Fruit fly (Drosophila melanogaster) whole organism, embryonic: Measurements from ENCODE around the gene CG31875.
A peak's percentile ranks its signal among the peaks of the same experiment; 100 is the strongest.

Experiments
- BtbVII ChIP-seq: fragments of 200-800 bp; sonication (Bioruptor generic); optimal IDR thresholded peaks from 3 replicates; lab custom pipeline; 2017; ENCODE audit warnings: missing biosample characterization, mild to moderate bottlenecking, missing genetic modification characterization
- CG10462 ChIP-seq: fragments of 200-800 bp; sonication (Bioruptor generic); optimal IDR thresholded peaks from 2 replicates; lab custom pipeline; 2016; ENCODE audit warnings: missing biosample characterization, missing genetic modification characterization
- CG11093 ChIP-seq: fragments of 200-800 bp; sonication (Bioruptor generic); IDR thresholded peaks from 3 replicates; pipeline ENCODE4 v1.3.6; 2022; ENCODE audit warnings: missing biosample characterization, missing genetic modification characterization
- CG12071 ChIP-seq: fragments of 200-800 bp; sonication (Bioruptor generic); optimal IDR thresholded peaks from 3 replicates; lab custom pipeline; 2018; ENCODE audit warnings: missing biosample characterization, mild to moderate bottlenecking, missing genetic modification characterization
- CG12391 ChIP-seq: fragments of 200-800 bp; sonication (Bioruptor generic); optimal IDR thresholded peaks from 3 replicates; lab custom pipeline; 2018; ENCODE audit warnings: missing biosample characterization, mild to moderate bottlenecking, missing genetic modification characterization, moderate library complexity
- CG12744 ChIP-seq: fragments of 200-800 bp; sonication (Bioruptor generic); optimal IDR thresholded peaks from 2 replicates; lab custom pipeline; 2016; ENCODE audit warnings: missing biosample characterization, missing genetic modification characterization
- CG13123 ChIP-seq: fragments of 200-800 bp; sonication (Bioruptor generic); optimal IDR thresholded peaks from 2 replicates; lab custom pipeline; 2016; ENCODE audit warnings: missing biosample characterization, missing genetic modification characterization
- CG14050 ChIP-seq: fragments of 200-800 bp; sonication (Bioruptor generic); IDR thresholded peaks from 3 replicates; pipeline ENCODE4 v1.3.6; 2022; ENCODE audit warnings: missing biosample characterization, missing genetic modification characterization
- CG15073 ChIP-seq: fragments of 200-800 bp; sonication (Bioruptor generic); optimal IDR thresholded peaks from 2 replicates; lab custom pipeline; 2016; ENCODE audit warnings: missing biosample characterization, missing genetic modification characterization
- CG16863 ChIP-seq: fragments of 200-800 bp; sonication (Bioruptor generic); optimal IDR thresholded peaks from 3 replicates; lab custom pipeline; 2016; ENCODE audit warnings: missing biosample characterization, missing genetic modification characterization
- CG17361 ChIP-seq: fragments of 200-800 bp; sonication (Bioruptor generic); IDR thresholded peaks from 3 replicates; pipeline ENCODE4 v1.3.6; 2022; ENCODE audit warnings: missing biosample characterization, missing genetic modification characterization
- CG1832 ChIP-seq: fragments of 200-800 bp; sonication (Bioruptor generic); optimal IDR thresholded peaks from 2 replicates; lab custom pipeline; 2017; ENCODE audit warnings: missing biosample characterization, mild to moderate bottlenecking, missing genetic modification characterization, inconsistent platforms
- CG18764 ChIP-seq: fragments of 200-800 bp; sonication (Bioruptor generic); optimal IDR thresholded peaks from 3 replicates; lab custom pipeline; 2016; ENCODE audit warnings: missing biosample characterization, missing genetic modification characterization
- CG31365 ChIP-seq: fragments of 200-800 bp; sonication (Bioruptor generic); optimal IDR thresholded peaks from 2 replicates; lab custom pipeline; 2018; ENCODE audit warnings: missing biosample characterization, mild to moderate bottlenecking, missing genetic modification characterization
- CG31441 ChIP-seq: fragments of 200-800 bp; sonication (Bioruptor generic); IDR thresholded peaks from 2 replicates; pipeline ENCODE4 v1.3.6; 2022; ENCODE audit warnings: missing biosample characterization, missing genetic modification characterization
- CG34224 ChIP-seq: fragments of 200-800 bp; sonication (Bioruptor generic); IDR thresholded peaks from 3 replicates; pipeline ENCODE4 v1.3.6; 2022; ENCODE audit warnings: missing biosample characterization, missing genetic modification characterization; ENCODE audit not compliant: partially characterized antibody
- CG3838 ChIP-seq: fragments of 200-800 bp; sonication (Bioruptor generic); optimal IDR thresholded peaks from 3 replicates; lab custom pipeline; 2016; ENCODE audit warnings: missing biosample characterization, missing genetic modification characterization
- CG4707 ChIP-seq: fragments of 200-800 bp; sonication (Bioruptor generic); optimal IDR thresholded peaks from 2 replicates; lab custom pipeline; 2018; ENCODE audit warnings: missing biosample characterization, mild to moderate bottlenecking, missing genetic modification characterization, moderate library complexity
- CG6813 ChIP-seq: fragments of 200-800 bp; sonication (Bioruptor generic); optimal IDR thresholded peaks from 2 replicates; lab custom pipeline; 2017; ENCODE audit warnings: missing biosample characterization, missing genetic modification characterization, mild to moderate bottlenecking, moderate library complexity, missing genetic modification reagents
- CG7271 ChIP-seq: fragments of 200-800 bp; sonication (Bioruptor generic); optimal IDR thresholded peaks from 2 replicates; lab custom pipeline; 2018; ENCODE audit warnings: missing biosample characterization, mild to moderate bottlenecking, missing genetic modification characterization, moderate library complexity
- CG7928 ChIP-seq: fragments of 200-800 bp; sonication (Bioruptor generic); optimal IDR thresholded peaks from 2 replicates; lab custom pipeline; 2017; ENCODE audit warnings: missing biosample characterization, mild to moderate bottlenecking, missing genetic modification characterization
- CG8281 ChIP-seq: fragments of 200-800 bp; sonication (Bioruptor generic); optimal IDR thresholded peaks from 2 replicates; lab custom pipeline; 2018; ENCODE audit warnings: missing biosample characterization, mild to moderate bottlenecking, missing genetic modification characterization, moderate library complexity
- CG8359 ChIP-seq: fragments of 200-800 bp; sonication (Bioruptor generic); optimal IDR thresholded peaks from 2 replicates; lab custom pipeline; 2017; ENCODE audit warnings: missing biosample characterization, mild to moderate bottlenecking, missing genetic modification characterization, borderline replicate concordance
- CG9215 ChIP-seq: fragments of 200-800 bp; sonication (Bioruptor generic); IDR thresholded peaks from 2 replicates; pipeline ENCODE4 v1.3.6; 2022; ENCODE audit warnings: missing biosample characterization, missing genetic modification characterization
- CG9876 ChIP-seq: fragments of 200-800 bp; sonication (Bioruptor generic); optimal IDR thresholded peaks from 2 replicates; lab custom pipeline; 2016; ENCODE audit warnings: missing biosample characterization, missing genetic modification characterization
- Dad ChIP-seq: fragments of 200-800 bp; sonication (Bioruptor generic); optimal IDR thresholded peaks from 3 replicates; lab custom pipeline; 2016; ENCODE audit warnings: missing biosample characterization, missing genetic modification characterization
- Eip74EF ChIP-seq, 2 experiments: fragments of 200-800 bp in 1 of 2; fragments of >200 bp in 1 of 2; sonication (Bioruptor generic) in 1 of 2; optimal IDR thresholded peaks; 2 replicates each; lab custom pipeline; 2017 to 2019; ENCODE audit warnings: missing biosample characterization in 2 of 2, missing genetic modification characterization in 2 of 2, mild to moderate bottlenecking in 1 of 2, moderate library complexity in 1 of 2
- Ets97D ChIP-seq: fragments of 200-800 bp; sonication (Bioruptor generic); optimal IDR thresholded peaks from 3 replicates; lab custom pipeline; 2016; ENCODE audit warnings: missing biosample characterization, missing genetic modification characterization
- Hmx ChIP-seq: fragments of 200-800 bp; sonication (Bioruptor generic); optimal IDR thresholded peaks from 2 replicates; lab custom pipeline; 2016; ENCODE audit warnings: missing biosample characterization, missing genetic modification characterization
- Hr3 ChIP-seq: fragments of 200-800 bp; sonication (Bioruptor generic); optimal IDR thresholded peaks from 3 replicates; lab custom pipeline; 2016; ENCODE audit warnings: missing biosample characterization, missing genetic modification characterization
- Mes4 ChIP-seq: fragments of 200-800 bp; sonication (Bioruptor generic); optimal IDR thresholded peaks from 2 replicates; lab custom pipeline; 2016; ENCODE audit warnings: missing biosample characterization, missing genetic modification characterization
- Six4 ChIP-seq: fragments of 200-800 bp; sonication (Bioruptor generic); optimal IDR thresholded peaks from 2 replicates; lab custom pipeline; 2016; ENCODE audit warnings: missing biosample characterization, missing genetic modification characterization
- Sox102F ChIP-seq: fragments of 200-800 bp; sonication (Bioruptor generic); optimal IDR thresholded peaks from 2 replicates; lab custom pipeline; 2018; ENCODE audit warnings: missing biosample characterization, mild to moderate bottlenecking, missing genetic modification characterization, moderate library complexity
- TFAM ChIP-seq: fragments of 200-800 bp; sonication (Bioruptor generic); optimal IDR thresholded peaks from 2 replicates; lab custom pipeline; 2017; ENCODE audit warnings: missing biosample characterization, missing genetic modification characterization, inconsistent platforms
- Trl ChIP-seq, 3 experiments: fragments of >200 bp in 2 of 3; fragments of 200-800 bp in 1 of 3; sonication (Bioruptor generic) in 1 of 3; optimal IDR thresholded peaks; 2 replicates in 1 of 3; 3 replicates in 2 of 3; lab custom pipeline; 2016 to 2017; ENCODE audit warnings: missing biosample characterization in 1 of 3, missing genetic modification characterization in 1 of 3
- bcd ChIP-seq: fragments of 200-800 bp; sonication (Bioruptor generic); optimal IDR thresholded peaks from 2 replicates; lab custom pipeline; 2017; ENCODE audit warnings: missing biosample characterization, mild to moderate bottlenecking, missing genetic modification characterization
- dati ChIP-seq: fragments of 200-800 bp; sonication (Bioruptor generic); IDR thresholded peaks from 2 replicates; pipeline ENCODE4 v1.3.6; 2022; ENCODE audit warnings: missing biosample characterization, missing genetic modification characterization
- disco-r ChIP-seq: fragments of 200-800 bp; sonication (Bioruptor generic); optimal IDR thresholded peaks from 2 replicates; lab custom pipeline; 2016; ENCODE audit warnings: missing biosample characterization, missing genetic modification characterization
- ftz-f1 ChIP-seq: fragments of 200-800 bp; sonication (Bioruptor generic); optimal IDR thresholded peaks from 2 replicates; lab custom pipeline; 2016; ENCODE audit warnings: missing biosample characterization, missing genetic modification characterization
- gsb-n ChIP-seq: fragments of 200-800 bp; sonication (Bioruptor generic); optimal IDR thresholded peaks from 3 replicates; lab custom pipeline; 2018; ENCODE audit warnings: missing biosample characterization, mild to moderate bottlenecking, missing genetic modification characterization
- pfk ChIP-seq: fragments of 200-800 bp; sonication (Bioruptor generic); optimal IDR thresholded peaks from 2 replicates; lab custom pipeline; 2018; ENCODE audit warnings: missing biosample characterization, mild to moderate bottlenecking, missing genetic modification characterization, moderate library complexity
- sens-2 ChIP-seq: fragments of 200-800 bp; sonication (Bioruptor generic); IDR thresholded peaks from 2 replicates; pipeline ENCODE4 v1.3.6; 2022; ENCODE audit warnings: missing biosample characterization, missing genetic modification characterization
- sisA ChIP-seq: fragments of 200-800 bp; sonication (Bioruptor generic); IDR thresholded peaks from 2 replicates; pipeline ENCODE4 v1.3.6; 2022; ENCODE audit warnings: missing biosample characterization, missing genetic modification characterization
- stc ChIP-seq: fragments of 200-800 bp; sonication (Bioruptor generic); IDR thresholded peaks from 2 replicates; pipeline ENCODE4 v1.3.6; 2022; ENCODE audit warnings: missing biosample characterization, missing genetic modification characterization
- tna ChIP-seq: fragments of 200-800 bp; sonication (Bioruptor generic); IDR thresholded peaks from 2 replicates; pipeline ENCODE4 v1.3.6; 2022; ENCODE audit warnings: missing biosample characterization, missing genetic modification characterization; ENCODE audit not compliant: partially characterized antibody
- vnd ChIP-seq: fragments of 200-800 bp; sonication (Bioruptor generic); IDR thresholded peaks from 3 replicates; pipeline ENCODE4 v1.3.6; 2022; ENCODE audit warnings: missing biosample characterization, missing genetic modification characterization; ENCODE audit not compliant: partially characterized antibody
- yki ChIP-seq: fragments of >200 bp; optimal IDR thresholded peaks from 3 replicates; lab custom pipeline; 2018
- zf30C ChIP-seq: fragments of 200-800 bp; sonication (Bioruptor generic); optimal IDR thresholded peaks from 3 replicates; lab custom pipeline; 2018; ENCODE audit warnings: missing biosample characterization, mild to moderate bottlenecking, missing genetic modification characterization

The CG31875 gene

DNA sequence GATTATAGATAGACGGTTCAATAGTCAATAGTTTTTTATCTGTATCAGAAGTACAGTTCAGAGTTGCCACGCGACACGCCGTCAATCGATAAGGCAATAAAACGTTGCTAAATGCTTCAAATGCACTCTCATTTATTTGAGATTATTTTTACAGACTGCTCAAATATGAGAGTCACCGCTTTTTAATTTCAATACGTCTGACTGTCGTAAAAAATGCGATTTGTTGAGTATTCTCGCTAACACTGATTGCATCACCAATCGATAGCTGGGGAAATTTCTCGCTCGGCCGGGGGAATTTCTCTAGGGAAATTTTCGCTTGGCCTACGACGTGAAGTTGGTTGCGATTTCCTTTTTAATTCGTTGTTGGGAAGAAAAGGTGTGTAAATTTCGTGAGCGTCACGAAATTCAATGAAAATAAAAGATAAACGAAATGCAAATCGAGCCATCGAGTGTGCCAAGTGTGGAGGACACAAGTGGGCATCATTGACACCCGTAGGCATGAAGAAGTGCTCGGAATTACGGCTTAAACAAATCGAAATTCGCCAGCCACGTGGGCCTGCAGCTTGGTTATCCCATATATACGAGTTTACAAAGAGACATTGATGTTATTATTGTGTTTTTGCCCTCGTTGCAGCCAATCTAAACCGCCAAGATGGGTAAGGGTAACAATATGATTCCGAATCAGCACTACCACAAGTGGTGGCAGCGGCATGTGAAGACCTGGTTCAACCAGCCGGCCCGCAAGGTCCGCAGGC is 35.4 kb downstream of the CG31875 start, which contains the start of the genes Dref and RpL13 (continued):
- TF ChIP-seq Dad (GFP tag; lab: Kevin White, UChicago) (peak; percentile 85), CG6813 (peak; percentile 93), tna (peak; percentile 75; the same call in 1 of the 2 replicates), bcd (GFP tag; lab: Kevin White, UChicago) (peak; percentile 91), CG10462 (peak; percentile 67), ftz-f1 (GFP tag; lab: Kevin White, UChicago) (peak; percentile 54), CG14050 (GFP tag; lab: Robert Waterston, UW) (peak; percentile 69), dati (peak; percentile 71), stc (GFP tag; lab: Robert Waterston, UW) (peak; percentile 75), CG7928 (GFP tag; lab: Kevin White, UChicago) (peak; percentile 74), gsb-n (tag; lab: Kevin White, UChicago) (peak; percentile 88), Hr3 (GFP tag; lab: Kevin White, UChicago) (peak; percentile 55), CG16863 (peak; percentile 72), CG31365 (tag; lab: Kevin White, UChicago) (peak; percentile 85), vnd (peak; percentile 81), CG15073 (GFP tag; lab: Kevin White, UChicago) (no peak), zf30C (GFP tag; lab: Kevin White, UChicago) (peak; percentile 63), sens-2 (GFP tag; lab: Robert Waterston, UW) (peak; percentile 92), CG34224 (peak; percentile 82), CG17361 (peak; percentile 90), Trl (optimal IDR thresholded peaks at IDR 0.05; lab: Kevin White, UChicago) (no peak), Trl (GFP tag; optimal IDR thresholded peaks at IDR 0.05; lab: Kevin White, UChicago) (peak; percentile 90), yki (lab: Kevin White, UChicago) (no peak), CG31441 (peak; percentile 80), CG3838 (GFP tag; lab: Kevin White, UChicago) (peak; percentile 71), CG9876 (peak; percentile 71), CG11093 (no peak), pfk (GFP tag; lab: Kevin White, UChicago) (peak; percentile 85), CG1832 (GFP tag; lab: Kevin White, UChicago) (no peak), TFAM (GFP tag; lab: Kevin White, UChicago) (peak; percentile 41), Ets97D (GFP tag; lab: Kevin White, UChicago) (peak; percentile 99), CG12391 (tag; lab: Kevin White, UChicago) (peak; percentile 88), CG13123 (GFP tag; lab: Kevin White, UChicago) (peak; percentile 97), Hmx (GFP tag; lab: Kevin White, UChicago) (peak; percentile 55), CG9215 (GFP tag; lab: Robert Waterston, UW) (peak; percentile 61), CG8281 (tag; lab: Kevin White, UChicago) (peak; percentile 70), sisA (GFP tag; lab: Robert Waterston, UW) (0 out of 2 replicates have a peak, but pooled peaks have one; percentile 19), Sox102F (GFP tag; lab: Kevin White, UChicago) (peak; percentile 68), CG4707 (GFP tag; lab: Kevin White, UChicago) (peak; percentile 94), CG12744 (GFP tag; lab: Kevin White, UChicago) (peak; percentile 80), CG8359 (peak; percentile 79), CG18764 (GFP tag; lab: Kevin White, UChicago) (peak; percentile 68), Eip74EF (GFP tag; optimal IDR thresholded peaks at IDR 0.05; lab: Kevin White, UChicago) (peak in 1 of 2 experiments; percentile 84), CG7271 (tag; lab: Kevin White, UChicago) (peak; percentile 93), BtbVII (GFP tag; lab: Kevin White, UChicago) (peak; percentile 94), disco-r (GFP tag; lab: Kevin White, UChicago) (peak; percentile 66), Six4 (GFP tag; lab: Kevin White, UChicago) (peak; percentile 62), Mes4 (GFP tag; lab: Kevin White, UChicago) (peak; percentile 95), CG12071 (GFP tag; lab: Kevin White, UChicago) (peak; percentile 94)
